Worm (Caenorhabditis elegans) whole organism, young adult: ENCODE results near the gene del-8.

Source experiments
- B0035.1 ChIP-seq: sonication (generic microtip); optimal IDR thresholded peaks from 2 replicates; lab custom pipeline; 2016; ENCODE audit warnings: missing genetic modification characterization, mild to moderate bottlenecking, missing compliant biosample characterization, missing genotype, missing genetic modification reagents
- cebp-1 ChIP-seq, 2 experiments: fragments of 200-800 bp in 1 of 2; sonication (Bioruptor generic) in 1 of 2; sonication (generic microtip) in 1 of 2; IDR thresholded peaks in 1 of 2; optimal IDR thresholded peaks in 1 of 2; 2 replicates each; pipeline versions ENCODE4 v1.3.6 to Lab custom; 2017 to 2022; ENCODE audit warnings: missing compliant biosample characterization in 2 of 2, missing genetic modification characterization in 2 of 2, mild to moderate bottlenecking in 1 of 2, missing genetic modification reagents in 1 of 2, moderate library complexity in 1 of 2
- lin-40 ChIP-seq: sonication (generic microtip); optimal IDR thresholded peaks from 2 replicates; lab custom pipeline; 2016; ENCODE audit warnings: missing genetic modification characterization, mild to moderate bottlenecking, missing compliant biosample characterization, missing genotype, missing genetic modification reagents
- somi-1 ChIP-seq: fragments of 200-800 bp; sonication (Bioruptor generic); optimal IDR thresholded peaks from 2 replicates; lab custom pipeline; 2018; ENCODE audit warnings: mild to moderate bottlenecking, missing genetic modification characterization, missing compliant biosample characterization

Gene del-8

DNA sequence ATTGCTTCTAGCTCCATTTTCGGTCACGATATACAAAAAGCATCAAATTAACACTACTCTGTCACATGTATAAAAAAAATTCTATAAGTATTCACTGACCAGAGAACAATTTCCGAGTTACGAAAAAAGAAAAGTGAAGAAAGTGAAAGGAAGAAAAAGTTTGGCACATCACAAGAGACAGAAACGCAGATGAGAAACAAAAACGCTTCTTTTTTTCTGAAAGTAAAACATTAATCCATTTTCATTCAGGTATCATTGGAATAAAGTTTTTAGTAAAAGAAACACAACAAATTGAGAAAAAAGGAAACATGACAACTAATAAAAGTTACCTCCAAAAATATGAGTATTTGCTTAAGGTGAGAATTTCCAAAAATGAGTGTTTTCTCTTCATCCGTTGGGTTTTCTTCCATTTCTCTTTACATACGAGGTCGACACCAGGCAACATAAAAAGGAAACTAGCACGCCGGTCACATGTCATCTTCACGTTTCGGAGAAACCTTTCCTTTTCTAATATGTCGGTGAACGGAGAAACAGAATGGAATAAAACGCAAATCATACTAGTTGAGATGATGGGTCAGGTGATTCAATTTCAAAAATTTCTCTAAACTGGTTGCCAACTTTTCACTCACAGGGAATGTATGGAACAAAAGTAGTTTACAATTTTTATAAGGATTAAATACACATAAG lies 53.7 kb downstream of the del-8 start:
- TF ChIP-seq lin-40 (tag; lab: Kevin White, UChicago) (peak; percentile 39), cebp-1 (GFP tag; IDR thresholded peaks at IDR 0.05; lab: Robert Waterston, UW) (no peak), cebp-1 (tag; optimal IDR thresholded peaks at IDR 0.05; lab: Kevin White, UChicago) (no peak), B0035.1 (tag; lab: Kevin White, UChicago) (no peak), somi-1 (peak; percentile 65)
